Worm (Caenorhabditis elegans) whole organism, young adult: Measurements from ENCODE around the gene B0334.20.

Experiments used
- B0336.3 ChIP-seq: fragments of 200-800 bp; sonication (Bioruptor generic); IDR thresholded peaks from 2 replicates; pipeline ENCODE4 v1.3.6; 2022; ENCODE audit warnings: missing genetic modification characterization, missing compliant biosample characterization
- D2030.7 ChIP-seq: fragments of 200-800 bp; sonication (Bioruptor generic); IDR thresholded peaks from 2 replicates; pipeline ENCODE4 v1.3.6; 2022; ENCODE audit warnings: missing genetic modification reagents, missing genetic modification characterization, missing compliant biosample characterization
- F22D6.2 ChIP-seq: sonication (generic microtip); optimal IDR thresholded peaks from 2 replicates; lab custom pipeline; 2016; ENCODE audit warnings: mild to moderate bottlenecking, missing genetic modification characterization, missing compliant biosample characterization
- F23B12.7 ChIP-seq: sonication (generic microtip); optimal IDR thresholded peaks from 2 replicates; lab custom pipeline; 2017; ENCODE audit warnings: missing genetic modification characterization, mild to moderate bottlenecking, missing compliant biosample characterization, antibody characterized with exemption, moderate library complexity; ENCODE audit not compliant: insufficient read depth
- F37B4.10 ChIP-seq: fragments of 200-800 bp; sonication (Bioruptor generic); IDR thresholded peaks from 2 replicates; pipeline ENCODE4 v1.3.6; 2022; ENCODE audit warnings: missing genetic modification characterization, missing compliant biosample characterization
- F57A8.1 ChIP-seq: fragments of 200-800 bp; sonication (Bioruptor generic); optimal IDR thresholded peaks from 2 replicates; lab custom pipeline; 2018; ENCODE audit warnings: mild to moderate bottlenecking, missing genetic modification characterization, moderate library complexity, missing compliant biosample characterization
- F57C9.4 ChIP-seq: sonication (generic microtip); optimal IDR thresholded peaks from 2 replicates; lab custom pipeline; 2017; ENCODE audit warnings: mild to moderate bottlenecking, missing genetic modification characterization, missing compliant biosample characterization
- Y53F4B.3 ChIP-seq: fragments of 200-800 bp; sonication (Bioruptor generic); IDR thresholded peaks from 2 replicates; pipeline ENCODE4 v1.3.6; 2022; ENCODE audit warnings: missing genetic modification reagents, missing genetic modification characterization, missing compliant biosample characterization
- akir-1 ChIP-seq: fragments of 200-800 bp; sonication (Bioruptor generic); optimal IDR thresholded peaks from 2 replicates; lab custom pipeline; 2018; ENCODE audit warnings: mild to moderate bottlenecking, missing genetic modification characterization, moderate library complexity, missing compliant biosample characterization
- aptf-2 ChIP-seq: fragments of 200-800 bp; sonication (Bioruptor generic); conservative IDR thresholded peaks from 2 replicates; pipeline ENCODE4 v1.3.6; 2022; ENCODE audit warnings: missing genetic modification reagents, missing genetic modification characterization, missing compliant biosample characterization
- athp-1 ChIP-seq: sonication (generic microtip); optimal IDR thresholded peaks from 2 replicates; lab custom pipeline; 2017; ENCODE audit warnings: mild to moderate bottlenecking, missing genetic modification characterization, missing compliant biosample characterization
- attf-6 ChIP-seq: fragments of 200-800 bp; sonication (Bioruptor generic); IDR thresholded peaks from 2 replicates; pipeline ENCODE4 v1.3.6; 2022; ENCODE audit warnings: missing genetic modification reagents, missing genetic modification characterization, missing compliant biosample characterization
- cebp-1 ChIP-seq, 2 experiments: fragments of 200-800 bp in 1 of 2; sonication (Bioruptor generic) in 1 of 2; sonication (generic microtip) in 1 of 2; IDR thresholded peaks in 1 of 2; optimal IDR thresholded peaks in 1 of 2; 2 replicates each; pipeline versions ENCODE4 v1.3.6 to Lab custom; 2017 to 2022; ENCODE audit warnings: missing compliant biosample characterization in 2 of 2, missing genetic modification characterization in 2 of 2, mild to moderate bottlenecking in 1 of 2, missing genetic modification reagents in 1 of 2, moderate library complexity in 1 of 2
- ceh-40 ChIP-seq: fragments of 200-800 bp; sonication (Bioruptor generic); IDR thresholded peaks from 2 replicates; pipeline ENCODE4 v1.3.6; 2022; ENCODE audit warnings: missing genetic modification characterization, missing compliant biosample characterization
- ceh-58 ChIP-seq: fragments of 200-800 bp; sonication (Bioruptor generic); IDR thresholded peaks from 2 replicates; pipeline ENCODE4 v1.3.6; 2022; ENCODE audit warnings: missing genetic modification characterization, missing compliant biosample characterization
- ceh-79 ChIP-seq: sonication (generic microtip); optimal IDR thresholded peaks from 2 replicates; lab custom pipeline; 2017; ENCODE audit warnings: mild to moderate bottlenecking, missing genetic modification characterization, missing compliant biosample characterization
- ceh-91 ChIP-seq: fragments of 200-800 bp; sonication (Bioruptor generic); IDR thresholded peaks from 2 replicates; pipeline ENCODE4 v1.3.6; 2022; ENCODE audit warnings: missing genetic modification reagents, missing genetic modification characterization, missing compliant biosample characterization
- die-1 ChIP-seq: sonication (generic microtip); optimal IDR thresholded peaks from 2 replicates; lab custom pipeline; 2016; ENCODE audit warnings: missing genotype, mild to moderate bottlenecking, missing genetic modification characterization, missing compliant biosample characterization
- dpl-1 ChIP-seq: fragments of 150-350 bp; optimal IDR thresholded peaks from 2 replicates; lab custom pipeline; 2014; ENCODE audit warnings: missing biosample characterization, missing genetic modification reagents, missing genetic modification characterization
- efl-1 ChIP-seq: fragments of 150-350 bp; optimal IDR thresholded peaks from 2 replicates; lab custom pipeline; 2014; ENCODE audit warnings: missing biosample characterization, missing genetic modification reagents, missing genetic modification characterization
- egl-18 ChIP-seq: fragments of 200-800 bp; sonication (Bioruptor generic); IDR thresholded peaks from 2 replicates; pipeline ENCODE4 v1.3.6; 2022; ENCODE audit warnings: missing genetic modification reagents, missing genetic modification characterization, missing compliant biosample characterization
- egl-44 ChIP-seq: fragments of 200-800 bp; sonication (Bioruptor generic); IDR thresholded peaks from 2 replicates; pipeline ENCODE4 v1.3.6; 2022; ENCODE audit warnings: missing genetic modification reagents, missing genetic modification characterization, missing compliant biosample characterization
- egrh-3 ChIP-seq: fragments of 200-800 bp; sonication (Bioruptor generic); IDR thresholded peaks from 2 replicates; pipeline ENCODE4 v1.3.6; 2022; ENCODE audit warnings: missing genetic modification reagents, missing genetic modification characterization, missing compliant biosample characterization
- ets-4 ChIP-seq: fragments of 200-800 bp; sonication (Bioruptor generic); optimal IDR thresholded peaks from 2 replicates; lab custom pipeline; 2018; ENCODE audit warnings: mild to moderate bottlenecking, missing genetic modification characterization, missing compliant biosample characterization
- fkh-3 ChIP-seq: sonication (generic microtip); optimal IDR thresholded peaks from 2 replicates; lab custom pipeline; 2016; ENCODE audit warnings: mild to moderate bottlenecking, missing genetic modification characterization, missing compliant biosample characterization
- him-1 ChIP-seq: sonication (generic microtip); optimal IDR thresholded peaks from 2 replicates; lab custom pipeline; 2016; ENCODE audit warnings: missing genotype, missing genetic modification reagents, missing genetic modification characterization, missing compliant biosample characterization
- hmg-1.2 ChIP-seq: fragments of 200-800 bp; sonication (Bioruptor generic); IDR thresholded peaks from 2 replicates; pipeline ENCODE4 v1.3.6; 2022; ENCODE audit warnings: missing genetic modification reagents, missing genetic modification characterization, missing compliant biosample characterization
- hrde-1 ChIP-seq: sonication (generic microtip); optimal IDR thresholded peaks from 2 replicates; lab custom pipeline; 2016; ENCODE audit warnings: missing genetic modification characterization, mild to moderate bottlenecking, missing compliant biosample characterization, moderate library complexity, missing genotype, missing genetic modification reagents, borderline replicate concordance
- let-607 ChIP-seq, 2 experiments: fragments of 200-800 bp in 1 of 2; sonication (Bioruptor generic) in 1 of 2; sonication (generic microtip) in 1 of 2; optimal IDR thresholded peaks; 2 replicates each; lab custom pipeline; 2016 to 2018; ENCODE audit warnings: mild to moderate bottlenecking in 2 of 2, missing compliant biosample characterization in 2 of 2, missing genetic modification characterization in 2 of 2, moderate library complexity in 2 of 2, missing genotype in 1 of 2
- lin-26 ChIP-seq: fragments of 200-800 bp; sonication (Bioruptor generic); IDR thresholded peaks from 2 replicates; pipeline ENCODE4 v1.3.6; 2022; ENCODE audit warnings: missing genetic modification reagents, missing genetic modification characterization, missing compliant biosample characterization
- lin-40 ChIP-seq: sonication (generic microtip); optimal IDR thresholded peaks from 2 replicates; lab custom pipeline; 2016; ENCODE audit warnings: missing genetic modification characterization, mild to moderate bottlenecking, missing compliant biosample characterization, missing genotype, missing genetic modification reagents
- lin-54 ChIP-seq: fragments of 200-800 bp; sonication (Bioruptor generic); optimal IDR thresholded peaks from 2 replicates; lab custom pipeline; 2018; ENCODE audit warnings: mild to moderate bottlenecking, missing genetic modification characterization, missing compliant biosample characterization
- madf-3 ChIP-seq: fragments of 200-800 bp; sonication (Bioruptor generic); IDR thresholded peaks from 2 replicates; pipeline ENCODE4 v1.3.6; 2022; ENCODE audit warnings: missing genetic modification reagents, missing genetic modification characterization, missing compliant biosample characterization
- nfya-1 ChIP-seq: sonication (generic microtip); optimal IDR thresholded peaks from 2 replicates; lab custom pipeline; 2017; ENCODE audit warnings: antibody characterized with exemption, missing compliant biosample characterization, missing genetic modification characterization, borderline replicate concordance; ENCODE audit not compliant: insufficient read depth
- nfyb-1 ChIP-seq: fragments of 200-800 bp; sonication (Bioruptor generic); IDR thresholded peaks from 2 replicates; pipeline ENCODE4 v1.3.6; 2022; ENCODE audit warnings: missing genetic modification reagents, missing genetic modification characterization, missing compliant biosample characterization
- rec-8 ChIP-seq, 2 experiments: sonication (generic microtip); optimal IDR thresholded peaks; 2 replicates each; lab custom pipeline; 2016; ENCODE audit warnings: mild to moderate bottlenecking in 2 of 2, missing genetic modification characterization in 2 of 2, missing genetic modification reagents in 2 of 2, missing genotype in 2 of 2, missing biosample characterization in 1 of 2, missing compliant biosample characterization in 1 of 2, moderate library complexity in 1 of 2
- rpc-1 ChIP-seq, 2 experiments: fragments of 150-350 bp in 1 of 2; sonication (generic microtip) in 1 of 2; optimal IDR thresholded peaks; 2 replicates each; lab custom pipeline; 2014 to 2018; ENCODE audit warnings: missing biosample characterization in 1 of 2, missing genetic modification characterization in 1 of 2, missing genetic modification reagents in 1 of 2, missing genotype in 1 of 2
- sea-2 ChIP-seq: fragments of 200-800 bp; sonication (Bioruptor generic); IDR thresholded peaks from 2 replicates; pipeline ENCODE4 v1.3.6; 2022; ENCODE audit warnings: missing genetic modification characterization, missing compliant biosample characterization
- snpc-3.4 ChIP-seq: sonication (generic microtip); optimal IDR thresholded peaks from 2 replicates; lab custom pipeline; 2017; ENCODE audit warnings: missing genetic modification characterization, mild to moderate bottlenecking, missing compliant biosample characterization, antibody characterized with exemption, moderate library complexity, missing genotype, missing genetic modification reagents
- somi-1 ChIP-seq: fragments of 200-800 bp; sonication (Bioruptor generic); optimal IDR thresholded peaks from 2 replicates; lab custom pipeline; 2018; ENCODE audit warnings: mild to moderate bottlenecking, missing genetic modification characterization, missing compliant biosample characterization
- sptf-2 ChIP-seq: fragments of 200-800 bp; sonication (Bioruptor generic); optimal IDR thresholded peaks from 2 replicates; lab custom pipeline; 2018; ENCODE audit warnings: mild to moderate bottlenecking, missing genetic modification characterization, missing compliant biosample characterization
- tbx-9 ChIP-seq: sonication (generic microtip); optimal IDR thresholded peaks from 2 replicates; lab custom pipeline; 2016; ENCODE audit warnings: borderline replicate concordance, missing genetic modification characterization, inconsistent platforms, missing compliant biosample characterization
- tlf-1 ChIP-seq: fragments of 200-800 bp; sonication (Bioruptor generic); optimal IDR thresholded peaks from 2 replicates; lab custom pipeline; 2018; ENCODE audit warnings: mild to moderate bottlenecking, missing genetic modification characterization, missing compliant biosample characterization
- xnd-1 ChIP-seq: sonication (generic microtip); optimal IDR thresholded peaks from 2 replicates; lab custom pipeline; 2016; ENCODE audit warnings: missing genotype, missing genetic modification reagents, missing genetic modification characterization, missing compliant biosample characterization
- zfh-2 ChIP-seq: fragments of 200-800 bp; sonication (Bioruptor generic); conservative IDR thresholded peaks from 2 replicates; pipeline ENCODE4 v1.3.6; 2022; ENCODE audit warnings: missing genetic modification reagents, missing genetic modification characterization, missing compliant biosample characterization
- ztf-18 ChIP-seq: sonication (generic microtip); optimal IDR thresholded peaks from 2 replicates; lab custom pipeline; 2016; ENCODE audit warnings: missing genotype, mild to moderate bottlenecking, missing genetic modification characterization, missing compliant biosample characterization

The B0334.20 gene

ce11 chrII:11547254-11547687 is 47.0 kb upstream of the B0334.20 start, which contains the start of gene F54D5.7 (continued):
- TF ChIP-seq B0336.3 (peak; percentile 91), let-607 (tag; optimal IDR thresholded peaks at IDR 0.05; lab: Kevin White, UChicago) (peak in 1 of 2 experiments; percentile 26), tlf-1 (GFP tag; lab: Kevin White, UChicago) (peak; percentile 84), somi-1 (GFP tag; lab: Kevin White, UChicago) (no peak), F23B12.7 (tag; lab: Kevin White, UChicago) (peak; percentile 35), attf-6 (GFP tag; lab: Robert Waterston, UW) (peak; percentile 43; the same call in 1 of the 2 replicates), ceh-79 (tag; lab: Kevin White, UChicago) (no peak), nfya-1 (no peak), sptf-2 (GFP tag; lab: Kevin White, UChicago) (no peak), snpc-3.4 (peak; percentile 70), athp-1 (tag; lab: Kevin White, UChicago) (peak; percentile 75), egl-44 (GFP tag; lab: Robert Waterston, UW) (no peak), ceh-91 (GFP tag; lab: Robert Waterston, UW) (no peak), him-1 (tag; lab: Kevin White, UChicago) (no peak), F37B4.10 (GFP tag; lab: Robert Waterston, UW) (no peak), hmg-1.2 (GFP tag; lab: Robert Waterston, UW) (peak; percentile 33; the same call in 1 of the 2 replicates), fkh-3 (no peak), ceh-58 (GFP tag; lab: Robert Waterston, UW) (peak; percentile 20; the same call in 1 of the 2 replicates), ceh-40 (GFP tag; lab: Robert Waterston, UW) (0 out of 2 replicates have a peak, but pooled peaks have one; percentile 21), tbx-9 (tag; lab: Kevin White, UChicago) (no peak), xnd-1 (tag; lab: Kevin White, UChicago) (no peak), egl-18 (GFP tag; lab: Robert Waterston, UW) (no peak), aptf-2 (0 out of 2 replicates have a peak, but pooled peaks have one; percentile 29), hrde-1 (tag; lab: Kevin White, UChicago) (no peak), dpl-1 (GFP tag; lab: Kevin White, UChicago) (no peak), D2030.7 (no peak), F57A8.1 (no peak), akir-1 (GFP tag; lab: Kevin White, UChicago) (no peak), rec-8 (tag; optimal IDR thresholded peaks at IDR 0.05; lab: Kevin White, UChicago) (no peak), cebp-1 (GFP tag; IDR thresholded peaks at IDR 0.05; lab: Robert Waterston, UW) (peak; percentile 15; the same call in 1 of the 2 replicates), cebp-1 (tag; optimal IDR thresholded peaks at IDR 0.05; lab: Kevin White, UChicago) (peak; percentile 73), Y53F4B.3 (GFP tag; lab: Robert Waterston, UW) (no peak), ets-4 (GFP tag; lab: Kevin White, UChicago) (peak; percentile 96), madf-3 (GFP tag; lab: Robert Waterston, UW) (0 out of 2 replicates have a peak, but pooled peaks have one; percentile 32), rpc-1 (optimal IDR thresholded peaks at IDR 0.05; lab: Kevin White, UChicago) (no peak), rpc-1 (tag; optimal IDR thresholded peaks at IDR 0.05; lab: Kevin White, UChicago) (no peak)

- TF ChIP-seq egl-18 (GFP tag; lab: Robert Waterston, UW) (no peak), egrh-3 (GFP tag; lab: Robert Waterston, UW) (no peak), akir-1 (GFP tag; lab: Kevin White, UChicago) (no peak), attf-6 (GFP tag; lab: Robert Waterston, UW) (no peak), ztf-18 (no peak), lin-40 (tag; lab: Kevin White, UChicago) (no peak), lin-26 (GFP tag; lab: Robert Waterston, UW) (0 out of 2 replicates have a peak, but pooled peaks have one; percentile 12), nfyb-1 (GFP tag; lab: Robert Waterston, UW) (peak; percentile 38; the same call in 1 of the 2 replicates), lin-54 (peak; percentile 1), sea-2 (no peak), B0336.3 (no peak), zfh-2 (peak; percentile 64), hrde-1 (tag; lab: Kevin White, UChicago) (no peak), efl-1 (GFP tag; lab: Kevin White, UChicago) (no peak), F22D6.2 (tag; lab: Kevin White, UChicago) (no peak), F57C9.4 (no peak), F23B12.7 (tag; lab: Kevin White, UChicago) (no peak), die-1 (no peak)
Observed at ce11 chrII:11545952-11546325, 45.7 kb upstream of the B0334.20 start.
